Worm (Caenorhabditis elegans) whole organism, midembryonic: ENCODE results near the gene odr-8.

Source experiments
- T22C8.4 ChIP-seq: fragments of 200-800 bp; sonication (Bioruptor generic); IDR thresholded peaks from 2 replicates; pipeline ENCODE4 v1.3.6; 2022; ENCODE audit warnings: missing genetic modification characterization, missing compliant biosample characterization
- cog-1 ChIP-seq: sonication (generic microtip); optimal IDR thresholded peaks from 2 replicates; lab custom pipeline; 2016; ENCODE audit warnings: missing genetic modification characterization, missing compliant biosample characterization
- flt-1 ChIP-seq: fragments of 200-800 bp; sonication (Bioruptor generic); IDR thresholded peaks from 2 replicates; pipeline ENCODE4 v1.3.6; 2022; ENCODE audit warnings: missing genetic modification characterization, missing compliant biosample characterization
- klf-2 ChIP-seq: fragments of 200-800 bp; sonication (Bioruptor generic); conservative IDR thresholded peaks from 2 replicates; pipeline ENCODE4 v1.3.6; 2022; ENCODE audit warnings: missing genetic modification reagents, missing genetic modification characterization, missing compliant biosample characterization
- med-1 ChIP-seq: sonication (generic microtip); optimal IDR thresholded peaks from 2 replicates; lab custom pipeline; 2017; ENCODE audit warnings: missing genetic modification characterization, mild to moderate bottlenecking, missing compliant biosample characterization, antibody characterized with exemption, missing genetic modification reagents; ENCODE audit not compliant: insufficient read depth
- ref-1 ChIP-seq: fragments of 200-800 bp; sonication (Bioruptor generic); conservative IDR thresholded peaks from 2 replicates; pipeline ENCODE4 v1.3.6; 2022; ENCODE audit warnings: missing genetic modification reagents, missing genetic modification characterization, missing compliant biosample characterization
- tab-1 ChIP-seq: fragments of 200-800 bp; sonication (Bioruptor generic); IDR thresholded peaks from 2 replicates; pipeline ENCODE4 v1.3.6; 2022; ENCODE audit warnings: missing genetic modification characterization, missing compliant biosample characterization
- ztf-23 ChIP-seq: fragments of 200-800 bp; sonication (Bioruptor generic); IDR thresholded peaks from 2 replicates; pipeline ENCODE4 v1.3.6; 2022; ENCODE audit warnings: missing genetic modification reagents, missing genetic modification characterization, missing compliant biosample characterization

ce11 chrIV:6613296-6613695 lies 30.8 kb upstream of the odr-8 start, which contains the start of gene drh-1:
- TF ChIP-seq flt-1 (GFP tag; lab: Robert Waterston, UW) (no peak), ztf-23 (GFP tag; lab: Robert Waterston, UW) (no peak), med-1 (GFP tag; lab: Kevin White, UChicago) (no peak), T22C8.4 (GFP tag; lab: Robert Waterston, UW) (no peak), ref-1 (GFP tag; lab: Robert Waterston, UW) (no peak), tab-1 (GFP tag; lab: Robert Waterston, UW) (no peak), cog-1 (no peak), klf-2 (no peak)
